Fruit fly (Drosophila melanogaster): ENCODE data around the gene MICU1.

The MICU1 gene

dm6 chr2L:7204172-7204482 lies 22.1 kb downstream of the MICU1 start, which contains the start of gene CG4502:
Gene CG4502, minus strand, starts transcription at chr2L:7204264.
- TF ChIP-seq Sp1 (GFP tag; optimal IDR thresholded peaks at IDR 0.05): peak; percentile 29
- peak; percentile 61 for TF ChIP-seq Hnf4 (GFP tag; optimal IDR thresholded peaks at IDR 0.05)
- TF ChIP-seq br (GFP tag; optimal IDR thresholded peaks at IDR 0.05): peak; percentile 16
- TF ChIP-seq psq (GFP tag; optimal IDR thresholded peaks at IDR 0.05): peak; percentile 87
- TF ChIP-seq Hr83 (GFP tag; optimal IDR thresholded peaks at IDR 0.05; ENCODE audit: poor library complexity, severe bottlenecking): peak; percentile 86
- TF ChIP-seq Myc (optimal IDR thresholded peaks at IDR 0.05): peak; percentile 18
- TF ChIP-seq woc (GFP tag; optimal IDR thresholded peaks at IDR 0.05): no peak
- TF ChIP-seq Rel (GFP tag; optimal IDR thresholded peaks at IDR 0.05): no peak
- TF ChIP-seq Rel (tag; optimal IDR thresholded peaks at IDR 0.05): peak; percentile 89
- TF ChIP-seq tai (GFP tag; optimal IDR thresholded peaks at IDR 0.05): peak; percentile 63
- TF ChIP-seq h (GFP tag; optimal IDR thresholded peaks at IDR 0.05): peak; percentile 62
- no peak for TF ChIP-seq CG32264 (GFP tag; optimal IDR thresholded peaks at IDR 0.05)
- TF ChIP-seq foxo (GFP tag; optimal IDR thresholded peaks at IDR 0.05): peak in 1 of 2 experiments; percentile 13
- TF ChIP-seq brk (GFP tag; optimal IDR thresholded peaks at IDR 0.05): peak; percentile 63
- no peak for TF ChIP-seq sage (GFP tag; optimal IDR thresholded peaks at IDR 0.05)
- TF ChIP-seq Vsx2 (GFP tag; optimal IDR thresholded peaks at IDR 0.05; ENCODE audit: partially characterized antibody): peak; percentile 41
- no peak for TF ChIP-seq lola (GFP tag; optimal IDR thresholded peaks at IDR 0.05)
- TF ChIP-seq fru (GFP tag; optimal IDR thresholded peaks at IDR 0.05): peak; percentile 12
- TF ChIP-seq CrebA (GFP tag; optimal IDR thresholded peaks at IDR 0.05; ENCODE audit: borderline replicate concordance): peak; percentile 60

dm6 chr2L:7207660-7208059 lies 25.6 kb downstream of the MICU1 start:
- no peak for TF ChIP-seq Myc (optimal IDR thresholded peaks at IDR 0.05)
- no peak for TF ChIP-seq pan (optimal IDR thresholded peaks at IDR 0.05)
- TF ChIP-seq fru (GFP tag; optimal IDR thresholded peaks at IDR 0.05): no peak
- TF ChIP-seq rgr (GFP tag; optimal IDR thresholded peaks at IDR 0.05): no peak
- no peak for TF ChIP-seq h (GFP tag; optimal IDR thresholded peaks at IDR 0.05)
- TF ChIP-seq ey (GFP tag; optimal IDR thresholded peaks at IDR 0.05): no peak
- no peak for TF ChIP-seq Vsx2 (GFP tag; optimal IDR thresholded peaks at IDR 0.05; ENCODE audit: partially characterized antibody)
- TF ChIP-seq sv (GFP tag; optimal IDR thresholded peaks at IDR 0.05): no peak
- TF ChIP-seq CG32264 (GFP tag; optimal IDR thresholded peaks at IDR 0.05): no peak
- TF ChIP-seq HLH106 (tag; optimal IDR thresholded peaks at IDR 0.05): no peak
- TF ChIP-seq dl (GFP tag; optimal IDR thresholded peaks at IDR 0.05; ENCODE audit: insufficient read depth in 1 of 2, partially characterized antibody in 2 of 2): no peak
- no peak for TF ChIP-seq jim (GFP tag; optimal IDR thresholded peaks at IDR 0.05)
- no peak for TF ChIP-seq tai (GFP tag; optimal IDR thresholded peaks at IDR 0.05)
- no peak for TF ChIP-seq Rel (GFP tag; optimal IDR thresholded peaks at IDR 0.05)
- no peak for TF ChIP-seq Rel (tag; optimal IDR thresholded peaks at IDR 0.05)
- no peak for TF ChIP-seq Hr78 (GFP tag; optimal IDR thresholded peaks at IDR 0.05)
- TF ChIP-seq foxo (GFP tag; optimal IDR thresholded peaks at IDR 0.05): no peak

dm6 chr2L:7213532-7213931 lies 31.5 kb downstream of the MICU1 start:
- TF ChIP-seq Jra (GFP tag; optimal IDR thresholded peaks at IDR 0.05): no peak
- TF ChIP-seq ey (GFP tag; optimal IDR thresholded peaks at IDR 0.05): no peak
- no peak for TF ChIP-seq fru (GFP tag; optimal IDR thresholded peaks at IDR 0.05)
- no peak for TF ChIP-seq rgr (GFP tag; optimal IDR thresholded peaks at IDR 0.05)
- no peak for TF ChIP-seq sv (GFP tag; optimal IDR thresholded peaks at IDR 0.05)
- TF ChIP-seq Sp1 (GFP tag; optimal IDR thresholded peaks at IDR 0.05): no peak
- no peak for TF ChIP-seq Mio (GFP tag; optimal IDR thresholded peaks at IDR 0.05)
- TF ChIP-seq jim (GFP tag; optimal IDR thresholded peaks at IDR 0.05): no peak
- TF ChIP-seq N (GFP tag; optimal IDR thresholded peaks at IDR 0.05): no peak
- no peak for TF ChIP-seq CrebA (GFP tag; optimal IDR thresholded peaks at IDR 0.05; ENCODE audit: borderline replicate concordance)
- TF ChIP-seq CG32264 (GFP tag; optimal IDR thresholded peaks at IDR 0.05): no peak

dm6 chr2L:7214885-7215284 lies 32.9 kb downstream of the MICU1 start:
- TF ChIP-seq brk (GFP tag; optimal IDR thresholded peaks at IDR 0.05) (peak; percentile 2), Dfd (GFP tag; optimal IDR thresholded peaks at IDR 0.05) (no peak), jim (GFP tag; optimal IDR thresholded peaks at IDR 0.05) (no peak), OdsH (GFP tag; optimal IDR thresholded peaks at IDR 0.05) (no peak), psq (GFP tag; optimal IDR thresholded peaks at IDR 0.05) (no peak), sage (GFP tag; optimal IDR thresholded peaks at IDR 0.05) (no peak), dmrt93B (GFP tag; optimal IDR thresholded peaks at IDR 0.05) (no peak), CG9705 (GFP tag; optimal IDR thresholded peaks at IDR 0.05) (no peak)
